Fruit fly (Drosophila melanogaster): Measurements from ENCODE around the gene CG9917.

The CG9917 gene

dm6 chrX:16296423-16297292 lies 26.4 kb downstream of the CG9917 start, which contains the start of gene CG3632:
TSS of gene CG3632 (plus strand) at chrX:16296671.
- peak; percentile 89 for TF ChIP-seq CG1620 (GFP tag; optimal IDR thresholded peaks at IDR 0.05)
- no peak for TF ChIP-seq Clk (GFP tag; optimal IDR thresholded peaks at IDR 0.05)
- TF ChIP-seq CG7045 (GFP tag; optimal IDR thresholded peaks at IDR 0.05), result peak; percentile 28
- no peak for TF ChIP-seq Hr96 (GFP tag; optimal IDR thresholded peaks at IDR 0.05)
- TF ChIP-seq tj (GFP tag; optimal IDR thresholded peaks at IDR 0.05), result peak; percentile 94
- no peak for TF ChIP-seq CG5204 (GFP tag; optimal IDR thresholded peaks at IDR 0.05)
- peak; percentile 50 for TF ChIP-seq CG11617 (GFP tag; optimal IDR thresholded peaks at IDR 0.05)
- peak; percentile 86 for TF ChIP-seq Mnt (GFP tag; optimal IDR thresholded peaks at IDR 0.05)
- TF ChIP-seq pad (GFP tag; optimal IDR thresholded peaks at IDR 0.05), result peak; percentile 68
- no peak for TF ChIP-seq kay (GFP tag; ENCODE audit: borderline replicate concordance)
- peak; percentile 74 for TF ChIP-seq ovo (GFP tag; optimal IDR thresholded peaks at IDR 0.05)
- no peak for TF ChIP-seq toe (GFP tag; optimal IDR thresholded peaks at IDR 0.05)
- TF ChIP-seq Crg-1 (GFP tag; optimal IDR thresholded peaks at IDR 0.05), result peak; percentile 89
- TF ChIP-seq cnc (optimal IDR thresholded peaks at IDR 0.05), result no peak
- peak; percentile 73 for TF ChIP-seq bab1 (GFP tag; optimal IDR thresholded peaks at IDR 0.05)
- TF ChIP-seq cic (GFP tag; optimal IDR thresholded peaks at IDR 0.05), result peak; percentile 46
- TF ChIP-seq CG12768 (GFP tag; optimal IDR thresholded peaks at IDR 0.05), result no peak
- TF ChIP-seq CG14711 (tag; optimal IDR thresholded peaks at IDR 0.05), result peak; percentile 66
- peak; percentile 81 for TF ChIP-seq CG7101 (tag; optimal IDR thresholded peaks at IDR 0.05)
- peak; percentile 33 for TF ChIP-seq CG33017 (tag; optimal IDR thresholded peaks at IDR 0.05)

- no peak for TF ChIP-seq Hr96 (GFP tag; optimal IDR thresholded peaks at IDR 0.05)
- TF ChIP-seq CG14711 (tag; optimal IDR thresholded peaks at IDR 0.05), result no peak
- no peak for TF ChIP-seq CG1620 (GFP tag; optimal IDR thresholded peaks at IDR 0.05)
- no peak for TF ChIP-seq cnc (optimal IDR thresholded peaks at IDR 0.05)
- no peak for TF ChIP-seq ovo (GFP tag; optimal IDR thresholded peaks at IDR 0.05)
- TF ChIP-seq cic (GFP tag; optimal IDR thresholded peaks at IDR 0.05), result no peak
- no peak for TF ChIP-seq CG11617 (GFP tag; optimal IDR thresholded peaks at IDR 0.05)
- TF ChIP-seq bab1 (GFP tag; optimal IDR thresholded peaks at IDR 0.05), result no peak
- TF ChIP-seq CG7101 (tag; optimal IDR thresholded peaks at IDR 0.05), result no peak
Measured at dm6 chrX:16292646-16293045, 30.4 kb downstream of the CG9917 start.

- TF ChIP-seq CG33017 (tag; optimal IDR thresholded peaks at IDR 0.05) (no peak), CG5204 (GFP tag; optimal IDR thresholded peaks at IDR 0.05) (no peak), toe (GFP tag; optimal IDR thresholded peaks at IDR 0.05) (no peak)
Measured at dm6 chrX:16288999-16289398, 34.0 kb downstream of the CG9917 start.

dm6 chrX:16288492-16288964 lies 34.5 kb downstream of the CG9917 start, which contains the start of the genes CG32576 and caz:
TSS of gene CG32576 (minus strand) at chrX:16288533.
TSS of gene caz (plus strand) at chrX:16288810.
- TF ChIP-seq pad (GFP tag; optimal IDR thresholded peaks at IDR 0.05) (peak; percentile 68), kay (GFP tag; ENCODE audit: borderline replicate concordance) (no peak), bab1 (GFP tag; optimal IDR thresholded peaks at IDR 0.05) (peak; percentile 48), CG33017 (tag; optimal IDR thresholded peaks at IDR 0.05) (no peak), CG1620 (GFP tag; optimal IDR thresholded peaks at IDR 0.05) (peak; percentile 71), cnc (optimal IDR thresholded peaks at IDR 0.05) (no peak), Clk (GFP tag; optimal IDR thresholded peaks at IDR 0.05) (no peak), CG11617 (GFP tag; optimal IDR thresholded peaks at IDR 0.05) (peak; percentile 68), CG12768 (GFP tag; optimal IDR thresholded peaks at IDR 0.05) (no peak), tj (GFP tag; optimal IDR thresholded peaks at IDR 0.05) (peak; percentile 76), Hr96 (GFP tag; optimal IDR thresholded peaks at IDR 0.05) (no peak), Crg-1 (GFP tag; optimal IDR thresholded peaks at IDR 0.05) (peak; percentile 89), CG7101 (tag; optimal IDR thresholded peaks at IDR 0.05) (peak; percentile 80), CG14711 (tag; optimal IDR thresholded peaks at IDR 0.05) (peak; percentile 64), CG7045 (GFP tag; optimal IDR thresholded peaks at IDR 0.05) (no peak), CG5204 (GFP tag; optimal IDR thresholded peaks at IDR 0.05) (no peak), ovo (GFP tag; optimal IDR thresholded peaks at IDR 0.05) (peak; percentile 71), cic (GFP tag; optimal IDR thresholded peaks at IDR 0.05) (peak; percentile 59), toe (GFP tag; optimal IDR thresholded peaks at IDR 0.05) (no peak), Mnt (GFP tag; optimal IDR thresholded peaks at IDR 0.05) (peak; percentile 73)

dm6 chrX:16286083-16286666 lies 36.9 kb downstream of the CG9917 start, which contains the start of gene UQCR-14:
TSS of gene UQCR-14 (plus strand) at chrX:16286288.
- peak; percentile 9 for TF ChIP-seq Crg-1 (GFP tag; optimal IDR thresholded peaks at IDR 0.05)
- peak; percentile 47 for TF ChIP-seq CG33017 (tag; optimal IDR thresholded peaks at IDR 0.05)
- TF ChIP-seq cnc (optimal IDR thresholded peaks at IDR 0.05), result no peak
- peak; percentile 24 for TF ChIP-seq CG11617 (GFP tag; optimal IDR thresholded peaks at IDR 0.05)
- no peak for TF ChIP-seq tj (GFP tag; optimal IDR thresholded peaks at IDR 0.05)
- TF ChIP-seq CG1620 (GFP tag; optimal IDR thresholded peaks at IDR 0.05), result peak; percentile 53
- peak; percentile 47 for TF ChIP-seq pad (GFP tag; optimal IDR thresholded peaks at IDR 0.05)
- TF ChIP-seq kay (GFP tag; ENCODE audit: borderline replicate concordance), result no peak
- peak; percentile 66 for TF ChIP-seq bab1 (GFP tag; optimal IDR thresholded peaks at IDR 0.05)
- no peak for TF ChIP-seq CG5204 (GFP tag; optimal IDR thresholded peaks at IDR 0.05)
- TF ChIP-seq toe (GFP tag; optimal IDR thresholded peaks at IDR 0.05), result peak; percentile 20
- no peak for TF ChIP-seq CG12768 (GFP tag; optimal IDR thresholded peaks at IDR 0.05)
- TF ChIP-seq CG7045 (GFP tag; optimal IDR thresholded peaks at IDR 0.05), result no peak
- no peak for TF ChIP-seq Clk (GFP tag; optimal IDR thresholded peaks at IDR 0.05)
- peak; percentile 57 for TF ChIP-seq Mnt (GFP tag; optimal IDR thresholded peaks at IDR 0.05)
- TF ChIP-seq CG7101 (tag; optimal IDR thresholded peaks at IDR 0.05), result peak; percentile 65
- peak; percentile 52 for TF ChIP-seq CG14711 (tag; optimal IDR thresholded peaks at IDR 0.05)
- peak; percentile 25 for TF ChIP-seq cic (GFP tag; optimal IDR thresholded peaks at IDR 0.05)
- no peak for TF ChIP-seq ovo (GFP tag; optimal IDR thresholded peaks at IDR 0.05)
- TF ChIP-seq Hr96 (GFP tag; optimal IDR thresholded peaks at IDR 0.05), result no peak
